Worm (Caenorhabditis elegans) whole organism, mixed stage, embryonic: ENCODE measurements around the gene F26F12.5.

ENCODE experiments used
- drap-1 ChIP-seq: fragments of 200-800 bp; sonication (Bioruptor generic); optimal IDR thresholded peaks from 3 replicates; lab custom pipeline; 2018; ENCODE audit warnings: mild to moderate bottlenecking, missing genetic modification characterization, missing compliant biosample characterization
- lin-13 ChIP-seq: fragments of 150-350 bp; optimal IDR thresholded peaks from 2 replicates; lab custom pipeline; 2014; ENCODE audit warnings: missing biosample characterization, missing genetic modification characterization
- mep-1 ChIP-seq: fragments of 150-350 bp; optimal IDR thresholded peaks from 2 replicates; lab custom pipeline; 2017; ENCODE audit warnings: missing biosample characterization, missing genetic modification reagents, missing genetic modification characterization, inconsistent platforms
- mls-2 ChIP-seq: sonication (generic microtip); optimal IDR thresholded peaks from 2 replicates; lab custom pipeline; 2016; ENCODE audit warnings: mild to moderate bottlenecking, missing genetic modification characterization, moderate library complexity, missing compliant biosample characterization
- nhr-12 ChIP-seq: fragments of 150-350 bp; optimal IDR thresholded peaks from 2 replicates; lab custom pipeline; 2014; ENCODE audit warnings: missing biosample characterization, missing genetic modification characterization
- pha-4 ChIP-seq: fragments of 150-350 bp; optimal IDR thresholded peaks from 2 replicates; lab custom pipeline; 2018; ENCODE audit warnings: missing biosample characterization, missing genetic modification reagents, missing genetic modification characterization
- sem-2 ChIP-seq: fragments of 200-800 bp; sonication (Bioruptor generic); optimal IDR thresholded peaks from 2 replicates; lab custom pipeline; 2018; ENCODE audit warnings: mild to moderate bottlenecking, missing genetic modification characterization, missing compliant biosample characterization
- unc-39 ChIP-seq: fragments of 150-350 bp; optimal IDR thresholded peaks from 2 replicates; lab custom pipeline; 2014; ENCODE audit warnings: missing biosample characterization, missing genetic modification characterization
- unc-62 ChIP-seq: fragments of 150-350 bp; optimal IDR thresholded peaks from 2 replicates; lab custom pipeline; 2014; ENCODE audit warnings: missing biosample characterization, missing genetic modification reagents, missing genetic modification characterization
- zip-8 ChIP-seq: fragments of 150-350 bp; optimal IDR thresholded peaks from 2 replicates; lab custom pipeline; 2014; ENCODE audit warnings: missing biosample characterization, missing genetic modification characterization
- ztf-11 ChIP-seq: fragments of 150-350 bp; optimal IDR thresholded peaks from 2 replicates; lab custom pipeline; 2014; ENCODE audit warnings: missing biosample characterization, missing genetic modification characterization

DNA sequence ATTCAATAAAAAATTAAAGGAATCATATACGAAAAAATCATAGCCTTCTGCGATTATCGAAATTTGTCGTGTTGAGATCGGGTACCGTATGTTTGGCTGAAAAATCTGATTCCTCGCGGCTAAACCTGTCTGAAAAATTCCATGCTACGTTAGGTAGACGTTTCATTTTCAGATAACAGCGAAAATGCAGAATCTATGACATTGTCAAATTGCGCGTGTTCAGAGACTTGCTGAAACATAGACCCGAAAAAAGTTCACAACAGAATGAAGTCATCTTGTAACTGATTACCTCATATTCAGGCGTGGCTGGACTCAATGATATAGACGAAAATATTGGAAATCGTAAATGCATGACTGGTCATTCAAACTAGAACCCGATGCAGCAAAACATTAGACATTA is 31.5 kb downstream of the F26F12.5 start, which contains the start of gene srh-76:
- TF ChIP-seq zip-8 (tag; lab: Kevin White, UChicago) (no peak), unc-62 (GFP tag; lab: Kevin White, UChicago) (no peak), pha-4 (tag; lab: Kevin White, UChicago) (no peak), mep-1 (tag; lab: Kevin White, UChicago) (no peak), drap-1 (no peak), unc-39 (tag; lab: Kevin White, UChicago) (no peak), nhr-12 (tag; lab: Kevin White, UChicago) (no peak), sem-2 (no peak), lin-13 (tag; lab: Kevin White, UChicago) (no peak), ztf-11 (no peak), mls-2 (tag; lab: Kevin White, UChicago) (no peak)
